Worm (Caenorhabditis elegans) whole organism, early embryonic: ENCODE results near the gene T21E8.4.

ENCODE experiments used
- B0310.2 ChIP-seq: sonication (generic microtip); optimal IDR thresholded peaks from 2 replicates; lab custom pipeline; 2016; ENCODE audit warnings: mild to moderate bottlenecking, missing genetic modification characterization, missing compliant biosample characterization
- aly-1 ChIP-seq: sonication (generic microtip); optimal IDR thresholded peaks from 2 replicates; lab custom pipeline; 2016; ENCODE audit warnings: missing genetic modification characterization, missing compliant biosample characterization
- ama-1 ChIP-seq: fragments of 150-350 bp; optimal IDR thresholded peaks from 2 replicates; lab custom pipeline; 2014
- ceh-13 ChIP-seq: fragments of 200-800 bp; sonication (Bioruptor generic); optimal IDR thresholded peaks from 2 replicates; lab custom pipeline; 2018; ENCODE audit warnings: mild to moderate bottlenecking, missing genetic modification characterization, missing compliant biosample characterization
- hmbx-1 ChIP-seq: sonication (generic microtip); optimal IDR thresholded peaks from 2 replicates; lab custom pipeline; 2016; ENCODE audit warnings: mild to moderate bottlenecking, missing genetic modification characterization, missing compliant biosample characterization
- hnd-1 ChIP-seq: sonication (generic microtip); optimal IDR thresholded peaks from 2 replicates; lab custom pipeline; 2016; ENCODE audit warnings: missing genetic modification characterization, missing compliant biosample characterization
- sea-1 ChIP-seq: fragments of 200-800 bp; sonication (Bioruptor generic); conservative IDR thresholded peaks from 2 replicates; pipeline ENCODE4 v1.3.6; 2022; ENCODE audit warnings: missing genetic modification characterization, missing compliant biosample characterization

DNA sequence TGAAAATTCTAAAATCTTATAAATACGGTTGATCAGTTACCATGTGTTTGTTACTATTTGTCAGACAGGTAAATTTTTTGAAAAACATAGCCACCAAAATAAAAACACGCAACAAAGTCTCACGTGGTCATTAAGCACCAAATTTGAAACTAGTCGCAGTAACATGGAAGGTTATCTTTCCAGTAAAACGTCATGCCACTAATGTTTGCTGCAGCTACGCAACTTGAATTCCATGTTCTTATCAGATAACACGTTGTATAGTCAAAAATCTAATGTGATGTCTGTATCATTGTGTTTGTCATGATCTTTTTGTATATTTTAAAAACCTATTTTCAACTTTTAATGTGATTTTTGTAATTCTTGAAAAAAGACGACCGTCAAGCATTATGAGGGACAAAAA lies 21.2 kb downstream of the T21E8.4 start:
- TF ChIP-seq ceh-13 = no peak
- TF ChIP-seq aly-1 (tag; lab: Kevin White, UChicago) = no peak
- no peak for TF ChIP-seq hmbx-1 (tag; lab: Kevin White, UChicago)
- no peak for TF ChIP-seq sea-1 (GFP tag; lab: Robert Waterston, UW)
- TF ChIP-seq ama-1 (lab: Kevin White, UChicago) = no peak
- TF ChIP-seq hnd-1 (tag; lab: Kevin White, UChicago) = no peak
- TF ChIP-seq B0310.2 = no peak
